Worm (Caenorhabditis elegans) whole organism, early embryonic: ENCODE data around the gene T10G3.2.

ENCODE experiments used
- aly-1 ChIP-seq: sonication (generic microtip); optimal IDR thresholded peaks from 2 replicates; lab custom pipeline; 2016; ENCODE audit warnings: missing genetic modification characterization, missing compliant biosample characterization
- ama-1 ChIP-seq: fragments of 150-350 bp; optimal IDR thresholded peaks from 2 replicates; lab custom pipeline; 2014
- ceh-13 ChIP-seq: fragments of 200-800 bp; sonication (Bioruptor generic); optimal IDR thresholded peaks from 2 replicates; lab custom pipeline; 2018; ENCODE audit warnings: mild to moderate bottlenecking, missing genetic modification characterization, missing compliant biosample characterization
- ceh-36 ChIP-seq: sonication (generic microtip); optimal IDR thresholded peaks from 2 replicates; lab custom pipeline; 2016; ENCODE audit warnings: missing genetic modification characterization, inconsistent platforms, missing compliant biosample characterization
- ets-7 ChIP-seq: sonication (generic microtip); optimal IDR thresholded peaks from 2 replicates; lab custom pipeline; 2016; ENCODE audit warnings: missing genotype, missing genetic modification characterization, missing compliant biosample characterization
- flt-1 ChIP-seq: fragments of 200-800 bp; sonication (Bioruptor generic); IDR thresholded peaks from 2 replicates; pipeline ENCODE4 v1.3.6; 2022; ENCODE audit warnings: missing genetic modification characterization, missing compliant biosample characterization
- hmg-4 ChIP-seq: fragments of 200-800 bp; sonication (Bioruptor generic); optimal IDR thresholded peaks from 2 replicates; lab custom pipeline; 2018; ENCODE audit warnings: mild to moderate bottlenecking, missing genetic modification characterization, missing compliant biosample characterization
- hnd-1 ChIP-seq: sonication (generic microtip); optimal IDR thresholded peaks from 2 replicates; lab custom pipeline; 2016; ENCODE audit warnings: missing genetic modification characterization, missing compliant biosample characterization
- pes-1 ChIP-seq: fragments of 200-800 bp; sonication (Bioruptor generic); IDR thresholded peaks from 2 replicates; pipeline ENCODE4 v1.3.6; 2022; ENCODE audit warnings: missing genetic modification reagents, missing genetic modification characterization, missing compliant biosample characterization
- sea-1 ChIP-seq: fragments of 200-800 bp; sonication (Bioruptor generic); conservative IDR thresholded peaks from 2 replicates; pipeline ENCODE4 v1.3.6; 2022; ENCODE audit warnings: missing genetic modification characterization, missing compliant biosample characterization
- tbx-11 ChIP-seq: fragments of 200-800 bp; sonication (Bioruptor generic); IDR thresholded peaks from 2 replicates; pipeline ENCODE4 v1.3.6; 2022; ENCODE audit warnings: missing genetic modification characterization, missing compliant biosample characterization
- tbx-37 ChIP-seq: fragments of 200-800 bp; sonication (Bioruptor generic); conservative IDR thresholded peaks from 2 replicates; pipeline ENCODE4 v1.3.6; 2022; ENCODE audit warnings: missing genetic modification reagents, missing genetic modification characterization, missing compliant biosample characterization
- tra-4 ChIP-seq: sonication (generic microtip); optimal IDR thresholded peaks from 2 replicates; lab custom pipeline; 2017; ENCODE audit warnings: missing genetic modification characterization, missing compliant biosample characterization

DNA sequence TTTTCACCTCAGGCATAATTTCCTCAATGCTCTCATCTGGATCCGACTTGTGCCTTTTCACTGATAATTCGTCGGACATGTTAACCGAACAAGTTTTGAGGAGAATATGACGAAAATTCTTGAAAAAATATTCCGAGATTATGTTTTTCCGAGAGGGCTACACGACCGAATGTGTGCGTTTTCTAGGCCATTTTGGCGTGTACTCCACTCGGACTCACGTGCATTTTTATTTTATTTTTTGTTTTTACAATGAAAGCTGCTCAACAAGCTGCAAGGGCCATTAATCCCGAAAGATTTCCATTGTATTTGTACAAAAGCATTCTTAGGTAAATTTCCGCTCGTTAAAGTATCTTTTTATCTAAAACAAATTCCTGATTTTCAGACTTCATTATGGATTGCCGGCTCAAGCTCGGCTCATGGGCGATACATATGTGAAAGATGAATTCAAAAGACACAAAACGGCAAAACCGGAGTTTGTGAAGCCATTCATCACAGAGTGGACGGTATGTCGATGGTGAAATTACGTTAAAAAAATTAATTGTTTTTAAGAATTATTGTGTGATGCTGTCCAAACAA is 11.4 kb downstream of the T10G3.2 start, which contains the start of the genes F25H9.6 and F25H9.7:
- TF ChIP-seq tbx-11 (0 out of 2 replicates have a peak, but pooled peaks have one; percentile 17), ama-1 (lab: Kevin White, UChicago) (no peak), tra-4 (tag; lab: Kevin White, UChicago) (no peak), flt-1 (GFP tag; lab: Robert Waterston, UW) (peak; percentile 58), sea-1 (no peak), pes-1 (GFP tag; lab: Robert Waterston, UW) (peak; percentile 72), ceh-13 (GFP tag; lab: Kevin White, UChicago) (no peak), ets-7 (peak; percentile 37), aly-1 (no peak), hnd-1 (peak; percentile 7), ceh-36 (tag; lab: Kevin White, UChicago) (no peak), tbx-37 (GFP tag; lab: Robert Waterston, UW) (peak; percentile 89), hmg-4 (GFP tag; lab: Kevin White, UChicago) (no peak)
